Fruit fly (Drosophila melanogaster) whole organism, embryonic: ENCODE results near the gene Wdr33.

ENCODE experiments used
- Atf-2 ChIP-seq: fragments of 200-800 bp; sonication (Bioruptor generic); optimal IDR thresholded peaks from 2 replicates; lab custom pipeline; 2016; ENCODE audit warnings: missing biosample characterization, missing genetic modification characterization
- Blimp-1 ChIP-seq: fragments of 200-800 bp; sonication (Bioruptor generic); optimal IDR thresholded peaks from 3 replicates; lab custom pipeline; 2018; ENCODE audit warnings: missing biosample characterization, missing genetic modification characterization, mild to moderate bottlenecking, moderate library complexity, missing genetic modification reagents
- CG11247 ChIP-seq: fragments of 200-800 bp; sonication (Bioruptor generic); IDR thresholded peaks from 2 replicates; pipeline ENCODE4 v1.3.6; 2022; ENCODE audit warnings: missing biosample characterization, missing genetic modification characterization
- CG13287 ChIP-seq: fragments of 200-800 bp; sonication (Bioruptor generic); IDR thresholded peaks from 2 replicates; pipeline ENCODE4 v1.3.6; 2022; ENCODE audit warnings: missing biosample characterization, missing genetic modification characterization; ENCODE audit not compliant: partially characterized antibody
- CG17912 ChIP-seq: fragments of 200-800 bp; sonication (Bioruptor generic); optimal IDR thresholded peaks from 2 replicates; lab custom pipeline; 2018; ENCODE audit warnings: missing biosample characterization, mild to moderate bottlenecking, missing genetic modification characterization
- CG31388 ChIP-seq: fragments of 200-800 bp; sonication (Bioruptor generic); optimal IDR thresholded peaks from 2 replicates; lab custom pipeline; 2016; ENCODE audit warnings: missing biosample characterization, missing genetic modification characterization
- CG32772 ChIP-seq: fragments of 200-800 bp; sonication (Bioruptor generic); IDR thresholded peaks from 2 replicates; pipeline ENCODE4 v1.3.6; 2022; ENCODE audit warnings: missing biosample characterization, missing genetic modification characterization
- CG3281 ChIP-seq: fragments of 200-800 bp; sonication (Bioruptor generic); optimal IDR thresholded peaks from 3 replicates; lab custom pipeline; 2017; ENCODE audit warnings: missing biosample characterization, mild to moderate bottlenecking, missing genetic modification characterization
- CG33213 ChIP-seq: fragments of 200-800 bp; sonication (Bioruptor generic); optimal IDR thresholded peaks from 3 replicates; lab custom pipeline; 2016; ENCODE audit warnings: missing biosample characterization, missing genetic modification characterization
- CG43689 ChIP-seq: fragments of 200-800 bp; sonication (Bioruptor generic); IDR thresholded peaks from 2 replicates; pipeline ENCODE4 v1.3.6; 2022; ENCODE audit warnings: missing biosample characterization, missing genetic modification characterization
- CG4707 ChIP-seq: fragments of 200-800 bp; sonication (Bioruptor generic); optimal IDR thresholded peaks from 2 replicates; lab custom pipeline; 2018; ENCODE audit warnings: missing biosample characterization, mild to moderate bottlenecking, missing genetic modification characterization, moderate library complexity
- CG4820 ChIP-seq: fragments of 200-800 bp; sonication (Bioruptor generic); optimal IDR thresholded peaks from 3 replicates; lab custom pipeline; 2016; ENCODE audit warnings: missing biosample characterization, missing genetic modification characterization
- CG5245 ChIP-seq: fragments of 200-800 bp; sonication (Bioruptor generic); optimal IDR thresholded peaks from 3 replicates; lab custom pipeline; 2016; ENCODE audit warnings: missing biosample characterization, missing genetic modification characterization
- CG6813 ChIP-seq: fragments of 200-800 bp; sonication (Bioruptor generic); optimal IDR thresholded peaks from 2 replicates; lab custom pipeline; 2017; ENCODE audit warnings: missing biosample characterization, missing genetic modification characterization, mild to moderate bottlenecking, moderate library complexity, missing genetic modification reagents
- CG7357 ChIP-seq: fragments of 200-800 bp; sonication (Bioruptor generic); IDR thresholded peaks from 3 replicates; pipeline ENCODE4 v1.3.6; 2022; ENCODE audit warnings: missing biosample characterization, missing genetic modification characterization
- CG7987 ChIP-seq: fragments of 200-800 bp; sonication (Bioruptor generic); optimal IDR thresholded peaks from 2 replicates; lab custom pipeline; 2018; ENCODE audit warnings: missing biosample characterization, mild to moderate bottlenecking, missing genetic modification characterization, moderate library complexity
- CG8478 ChIP-seq: fragments of >200 bp; optimal IDR thresholded peaks from 2 replicates; lab custom pipeline; 2018
- CG8765 ChIP-seq: fragments of 200-800 bp; sonication (Bioruptor generic); IDR thresholded peaks from 2 replicates; pipeline ENCODE4 v1.3.6; 2022; ENCODE audit warnings: missing biosample characterization, missing genetic modification characterization
- D19A ChIP-seq: fragments of 200-800 bp; optimal IDR thresholded peaks from 3 replicates; lab custom pipeline; 2019; ENCODE audit warnings: missing biosample characterization, mild to moderate bottlenecking, missing genetic modification characterization, moderate library complexity
- Dbx ChIP-seq: fragments of 200-800 bp; sonication (Bioruptor generic); IDR thresholded peaks from 3 replicates; pipeline ENCODE4 v1.3.6; 2022; ENCODE audit warnings: missing biosample characterization, missing genetic modification characterization
- Dref ChIP-seq: fragments of 200-800 bp; sonication (Bioruptor generic); IDR thresholded peaks from 2 replicates; pipeline ENCODE4 v1.3.6; 2022; ENCODE audit warnings: missing biosample characterization, missing genetic modification characterization
- ERR ChIP-seq: fragments of 200-800 bp; sonication (Bioruptor generic); optimal IDR thresholded peaks from 2 replicates; lab custom pipeline; 2016; ENCODE audit warnings: missing biosample characterization, missing genetic modification characterization
- Fer3 ChIP-seq: fragments of 200-800 bp; sonication (Bioruptor generic); optimal IDR thresholded peaks from 2 replicates; lab custom pipeline; 2018; ENCODE audit warnings: missing biosample characterization, mild to moderate bottlenecking, missing genetic modification characterization, moderate library complexity
- HLHmδ ChIP-seq: fragments of 200-800 bp; sonication (Bioruptor generic); optimal IDR thresholded peaks from 2 replicates; lab custom pipeline; 2018; ENCODE audit warnings: missing biosample characterization, mild to moderate bottlenecking, missing genetic modification characterization, moderate library complexity
- Hr78 ChIP-seq, 2 experiments: fragments of 200-800 bp in 1 of 2; fragments of >200 bp in 1 of 2; sonication (Bioruptor generic) in 1 of 2; optimal IDR thresholded peaks; 2 replicates each; lab custom pipeline; 2017 to 2019; ENCODE audit warnings: missing biosample characterization in 2 of 2, missing genetic modification characterization in 2 of 2, mild to moderate bottlenecking in 1 of 2, moderate library complexity in 1 of 2
- MESR4 ChIP-seq: fragments of 200-800 bp; sonication (Bioruptor generic); optimal IDR thresholded peaks from 2 replicates; lab custom pipeline; 2018; ENCODE audit warnings: missing biosample characterization, mild to moderate bottlenecking, missing genetic modification characterization, moderate library complexity
- Med ChIP-seq: fragments of 200-800 bp; sonication (Bioruptor generic); peaks from one replicate; lab custom pipeline; 2016; ENCODE audit warnings: missing biosample characterization, missing genetic modification characterization, mild to moderate bottlenecking, inconsistent platforms, moderate library complexity
- Myb ChIP-seq: fragments of 200-800 bp; sonication (Bioruptor generic); optimal IDR thresholded peaks from 2 replicates; lab custom pipeline; 2016; ENCODE audit warnings: missing biosample characterization, missing genetic modification characterization
- Side ChIP-seq: fragments of 200-800 bp; sonication (Bioruptor generic); optimal IDR thresholded peaks from 2 replicates; lab custom pipeline; 2016; ENCODE audit warnings: missing biosample characterization, missing genetic modification characterization
- Stat92E ChIP-seq, 3 experiments: fragments of >200 bp in 2 of 3; fragments of 200-800 bp in 1 of 3; sonication (Bioruptor generic) in 1 of 3; optimal IDR thresholded peaks; 2 replicates each; lab custom pipeline; 2017 to 2019; ENCODE audit warnings: missing biosample characterization in 3 of 3, missing genetic modification characterization in 3 of 3, mild to moderate bottlenecking in 1 of 3, moderate library complexity in 1 of 3
- Vsx1 ChIP-seq: fragments of 200-800 bp; sonication (Bioruptor generic); optimal IDR thresholded peaks from 2 replicates; lab custom pipeline; 2017; ENCODE audit warnings: missing biosample characterization, mild to moderate bottlenecking, missing genetic modification characterization, missing genetic modification reagents
- amos ChIP-seq: fragments of 200-800 bp; sonication (Bioruptor generic); IDR thresholded peaks from 2 replicates; pipeline ENCODE4 v1.3.6; 2022; ENCODE audit warnings: missing biosample characterization, missing genetic modification characterization; ENCODE audit not compliant: partially characterized antibody
- aop ChIP-seq: fragments of 200-800 bp; sonication (Bioruptor generic); IDR thresholded peaks from 2 replicates; pipeline ENCODE4 v1.3.6; 2022; ENCODE audit warnings: missing biosample characterization, missing genetic modification characterization
- ato ChIP-seq: fragments of 200-800 bp; sonication (Bioruptor generic); IDR thresholded peaks from 2 replicates; pipeline ENCODE4 v1.3.6; 2022; ENCODE audit warnings: missing biosample characterization, missing genetic modification characterization; ENCODE audit not compliant: partially characterized antibody
- bbx ChIP-seq: fragments of 200-800 bp; sonication (Bioruptor generic); IDR thresholded peaks from 2 replicates; pipeline ENCODE4 v1.3.6; 2022; ENCODE audit warnings: missing biosample characterization, missing genetic modification characterization; ENCODE audit not compliant: partially characterized antibody
- caup ChIP-seq: fragments of 200-800 bp; sonication (Bioruptor generic); optimal IDR thresholded peaks from 3 replicates; lab custom pipeline; 2017; ENCODE audit warnings: missing biosample characterization, mild to moderate bottlenecking, missing genetic modification characterization, moderate library complexity; ENCODE audit not compliant: severe bottlenecking
- chm ChIP-seq: fragments of 200-800 bp; sonication (Bioruptor generic); IDR thresholded peaks from 2 replicates; pipeline ENCODE4 v1.3.6; 2022; ENCODE audit warnings: missing biosample characterization, missing genetic modification characterization
- chn ChIP-seq: fragments of 200-800 bp; sonication (Bioruptor generic); optimal IDR thresholded peaks from 2 replicates; lab custom pipeline; 2016; ENCODE audit warnings: missing biosample characterization, missing genetic modification characterization
- ewg ChIP-seq: fragments of 200-800 bp; sonication (Bioruptor generic); optimal IDR thresholded peaks from 3 replicates; lab custom pipeline; 2017; ENCODE audit warnings: mild to moderate bottlenecking, missing biosample characterization, missing genetic modification reagents, missing genetic modification characterization
- exex ChIP-seq: fragments of 200-800 bp; sonication (Bioruptor generic); optimal IDR thresholded peaks from 4 replicates; lab custom pipeline; 2018; ENCODE audit warnings: missing biosample characterization, mild to moderate bottlenecking, missing genetic modification characterization, moderate library complexity
- h ChIP-seq: fragments of >200 bp; optimal IDR thresholded peaks from 2 replicates; lab custom pipeline; 2017
- ham ChIP-seq: fragments of 200-800 bp; sonication (Bioruptor generic); IDR thresholded peaks from 2 replicates; pipeline ENCODE4 v1.3.6; 2022; ENCODE audit warnings: missing biosample characterization, missing genetic modification characterization
- hb ChIP-seq: fragments of 200-800 bp; sonication (Bioruptor generic); IDR thresholded peaks from 3 replicates; pipeline ENCODE4 v1.3.6; 2022; ENCODE audit warnings: missing biosample characterization, missing genetic modification characterization; ENCODE audit not compliant: partially characterized antibody
- insv ChIP-seq, 2 experiments: fragments of 200-800 bp; sonication (Bioruptor generic); optimal IDR thresholded peaks; 3 replicates each; lab custom pipeline; 2016 to 2018; ENCODE audit warnings: missing biosample characterization in 2 of 2, missing genetic modification characterization in 2 of 2
- kah ChIP-seq: fragments of 200-800 bp; sonication (Bioruptor generic); optimal IDR thresholded peaks from 2 replicates; lab custom pipeline; 2018; ENCODE audit warnings: missing biosample characterization, mild to moderate bottlenecking, missing genetic modification characterization
- kni ChIP-seq: fragments of 200-800 bp; sonication (Bioruptor generic); optimal IDR thresholded peaks from 3 replicates; lab custom pipeline; 2017; ENCODE audit warnings: mild to moderate bottlenecking, missing biosample characterization, missing genetic modification reagents, missing genetic modification characterization
- phol ChIP-seq: fragments of 200-800 bp; sonication (Bioruptor generic); optimal IDR thresholded peaks from 3 replicates; lab custom pipeline; 2018; ENCODE audit warnings: missing biosample characterization, mild to moderate bottlenecking, missing genetic modification characterization, moderate library complexity
- tap ChIP-seq: fragments of 200-800 bp; optimal IDR thresholded peaks from 3 replicates; lab custom pipeline; 2019; ENCODE audit warnings: missing biosample characterization, mild to moderate bottlenecking, missing genetic modification characterization, moderate library complexity
- tx ChIP-seq: fragments of 200-800 bp; sonication (Bioruptor generic); optimal IDR thresholded peaks from 2 replicates; lab custom pipeline; 2016; ENCODE audit warnings: missing biosample characterization, missing genetic modification characterization

Gene Wdr33

dm6 chr3R:5622985-5623630, 37.3 kb upstream of the Wdr33 start (continued):
- peak; percentile 57 for TF ChIP-seq phol
- TF ChIP-seq CG8765 (GFP tag; lab: Robert Waterston, UW) = no peak
- peak; percentile 83 for TF ChIP-seq CG17912 (GFP tag; lab: Kevin White, UChicago)
- TF ChIP-seq ato (GFP tag; lab: Robert Waterston, UW) = no peak
- peak; percentile 88 for TF ChIP-seq caup (GFP tag; lab: Kevin White, UChicago)
- peak; percentile 72 for TF ChIP-seq tap (tag; lab: Kevin White, UChicago)
- TF ChIP-seq Fer3 = peak; percentile 81
- TF ChIP-seq tx (GFP tag; lab: Kevin White, UChicago) = no peak
- TF ChIP-seq D19A (tag; lab: Kevin White, UChicago) = peak; percentile 62
- no peak for TF ChIP-seq CG43689 (GFP tag; lab: Robert Waterston, UW)
- no peak for TF ChIP-seq Dref (GFP tag; lab: Robert Waterston, UW)
- peak in 1 of 2 experiments; percentile 82 for TF ChIP-seq insv (GFP tag; optimal IDR thresholded peaks at IDR 0.05; lab: Kevin White, UChicago)
- TF ChIP-seq CG13287 (GFP tag; lab: Robert Waterston, UW) = no peak
- peak; percentile 79 for TF ChIP-seq exex
- peak; percentile 37 for TF ChIP-seq CG4820 (GFP tag; lab: Kevin White, UChicago)
- TF ChIP-seq CG32772 = no peak
- peak; percentile 88 for TF ChIP-seq Vsx1
- no peak for TF ChIP-seq Hr78 (GFP tag; optimal IDR thresholded peaks at IDR 0.05; lab: Kevin White, UChicago)
- peak; percentile 70 for TF ChIP-seq Blimp-1 (GFP tag; lab: Kevin White, UChicago)
- peak; percentile 52 for TF ChIP-seq chn
- peak in 1 of 3 experiments; percentile 78 for TF ChIP-seq Stat92E (GFP tag; optimal IDR thresholded peaks at IDR 0.05; lab: Kevin White, UChicago)
- TF ChIP-seq CG5245 (GFP tag; lab: Kevin White, UChicago) = peak; percentile 72
- TF ChIP-seq kah = peak; percentile 63
- peak; percentile 40 for TF ChIP-seq CG31388
- no peak for TF ChIP-seq bbx (GFP tag; lab: Robert Waterston, UW)
- TF ChIP-seq Myb = peak; percentile 19
- no peak for TF ChIP-seq Dbx (GFP tag; lab: Robert Waterston, UW)
- TF ChIP-seq hb (GFP tag; lab: Robert Waterston, UW) = no peak
- TF ChIP-seq MESR4 (GFP tag; lab: Kevin White, UChicago) = peak; percentile 49
- peak; percentile 77 for TF ChIP-seq Side (GFP tag; lab: Kevin White, UChicago)
- peak; percentile 90 for TF ChIP-seq CG7987
- TF ChIP-seq CG3281 = peak; percentile 78
- no peak for TF ChIP-seq ham (GFP tag; lab: Robert Waterston, UW)
- TF ChIP-seq CG4707 (GFP tag; lab: Kevin White, UChicago) = peak; percentile 89
- TF ChIP-seq amos = no peak
- TF ChIP-seq CG33213 (GFP tag; lab: Kevin White, UChicago) = peak; percentile 92
- TF ChIP-seq CG8478 (lab: Kevin White, UChicago) = no peak
- peak; percentile 68 for TF ChIP-seq ERR (GFP tag; lab: Kevin White, UChicago)
- no peak for TF ChIP-seq CG7357 (GFP tag; lab: Robert Waterston, UW)
- TF ChIP-seq CG11247 (GFP tag; lab: Robert Waterston, UW) = no peak
- TF ChIP-seq kni (GFP tag; lab: Kevin White, UChicago) = peak; percentile 96
- TF ChIP-seq HLHmδ (GFP tag; lab: Kevin White, UChicago) = peak; percentile 85
- no peak for TF ChIP-seq h (lab: Kevin White, UChicago)
- TF ChIP-seq aop (GFP tag; lab: Robert Waterston, UW) = no peak
- no peak for TF ChIP-seq chm (GFP tag; lab: Robert Waterston, UW)
- peak; percentile 91 for TF ChIP-seq CG6813 (GFP tag; lab: Kevin White, UChicago)
- TF ChIP-seq Atf-2 (GFP tag; lab: Kevin White, UChicago) = peak; percentile 46
- TF ChIP-seq Med (GFP tag; lab: Kevin White, UChicago) = peak; percentile 96
- peak; percentile 56 for TF ChIP-seq ewg (GFP tag; lab: Kevin White, UChicago)
